Worm (Caenorhabditis elegans): ENCODE data around the gene cng-1.
A peak's percentile ranks its signal among the peaks of the same experiment; 100 is the strongest.

Gene cng-1

DNA sequence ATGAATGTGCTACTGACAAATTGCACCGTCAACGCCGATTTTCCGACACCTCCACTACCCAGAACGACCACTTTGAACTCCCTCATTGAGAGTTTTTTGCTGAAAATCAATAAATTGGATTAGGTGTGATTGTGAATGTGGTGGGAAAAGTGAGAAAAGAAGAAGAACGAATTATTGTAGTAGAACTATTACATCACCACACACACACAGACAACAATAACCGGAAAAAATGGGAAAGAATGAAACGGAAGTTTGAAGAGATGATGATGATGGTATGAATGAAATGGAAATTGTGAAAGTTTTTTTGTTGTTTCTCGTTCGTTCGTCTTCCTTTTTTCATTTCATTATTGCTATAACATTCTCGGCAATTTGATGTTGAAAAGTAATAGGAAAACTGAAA is 32.7 kb upstream of the cng-1 start, which contains the start of gene rap-2:
TSS of gene rap-2 (minus strand) at position 101 of the 400 bp plus-strand sequence.
- TF ChIP-seq blmp-1 (tag; optimal IDR thresholded peaks at IDR 0.05) (peak; percentile 54), hlh-4 (tag; optimal IDR thresholded peaks at IDR 0.05) (no peak)

DNA sequence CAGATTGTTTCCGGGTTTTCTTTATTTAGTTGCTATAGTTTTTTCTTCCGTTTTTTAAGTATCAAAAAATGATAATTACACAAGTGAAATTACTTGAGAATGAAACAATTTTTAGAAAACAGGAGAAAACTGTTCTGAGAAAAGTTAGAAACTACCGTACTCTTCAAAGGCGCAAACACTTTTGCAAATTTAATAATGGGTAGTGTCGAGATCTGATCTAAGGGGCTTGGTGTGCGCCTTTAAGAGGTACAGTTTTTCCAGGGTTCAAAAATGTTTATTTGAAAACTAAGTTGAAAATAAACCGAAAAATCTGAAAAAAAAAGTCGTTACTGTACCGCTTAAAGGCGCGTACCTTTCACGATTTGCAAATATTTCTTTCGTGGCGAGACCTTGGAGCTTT is 29.3 kb upstream of the cng-1 start:
- TF ChIP-seq mef-2 (tag; optimal IDR thresholded peaks at IDR 0.05) (no peak), nhr-71 (tag; optimal IDR thresholded peaks at IDR 0.05) (no peak), lin-35 (GFP tag; optimal IDR thresholded peaks at IDR 0.05) (no peak), lsy-2 (tag; optimal IDR thresholded peaks at IDR 0.05) (no peak), mdl-1 (tag; optimal IDR thresholded peaks at IDR 0.05) (no peak), ceh-88 (GFP tag; IDR thresholded peaks at IDR 0.05) (no peak), efl-3 (GFP tag; optimal IDR thresholded peaks at IDR 0.05) (no peak), nhr-85 (tag) (no peak), unc-86 (tag; optimal IDR thresholded peaks at IDR 0.05) (no peak), xbp-1 (tag; optimal IDR thresholded peaks at IDR 0.05) (no peak), egl-13 (tag; optimal IDR thresholded peaks at IDR 0.05) (no peak), ama-1 (optimal IDR thresholded peaks at IDR 0.05) (no peak), nhr-19 (GFP tag; conservative IDR thresholded peaks at IDR 0.05) (no peak)

DNA sequence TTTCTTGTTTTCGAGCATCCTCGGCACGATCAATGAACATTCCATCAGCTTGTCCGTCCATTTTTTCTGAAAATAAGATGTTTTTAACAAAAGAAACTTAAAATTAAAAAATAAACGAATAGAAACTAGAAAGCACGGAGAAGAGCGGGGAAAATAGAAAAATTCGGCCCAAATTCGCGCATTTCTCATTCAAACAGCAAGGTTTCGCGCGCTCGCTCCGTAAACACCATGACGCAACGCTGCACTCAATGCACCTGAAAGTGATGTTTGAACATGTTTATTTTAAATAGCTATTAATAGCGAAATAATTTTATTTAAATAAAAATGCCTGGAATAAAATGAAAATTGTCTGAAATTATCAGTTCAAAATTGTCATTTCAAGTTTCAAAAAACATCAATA is 28.3 kb upstream of the cng-1 start, which contains the start of the genes mcm-3 and C25D7.15:
TSS of gene mcm-3 (minus strand) at position 66 of the 400 bp plus-strand sequence.
TSS of gene C25D7.15 (plus strand) at position 275 of the 400 bp plus-strand sequence.
- TF ChIP-seq lin-35 (GFP tag; optimal IDR thresholded peaks at IDR 0.05) (peak; percentile 71 to 90), zag-1 (tag; optimal IDR thresholded peaks at IDR 0.05) (no peak), unc-130 (tag; optimal IDR thresholded peaks at IDR 0.05) (peak; percentile 67), nhr-85 (tag) (peak; percentile 38), nhr-71 (tag; optimal IDR thresholded peaks at IDR 0.05) (peak; percentile 55), nhr-77 (tag; optimal IDR thresholded peaks at IDR 0.05) (no peak), efl-1 (optimal IDR thresholded peaks at IDR 0.05) (peak; percentile 67 to 87), efl-1 (GFP tag; optimal IDR thresholded peaks at IDR 0.05 in 1 of 2) (peak; percentile 88 to 98), ces-1 (GFP tag; optimal IDR thresholded peaks at IDR 0.05) (no peak), elt-3 (tag; optimal IDR thresholded peaks at IDR 0.05) (peak in 1 of 6 experiments; percentile 8), F16B12.6 (tag; optimal IDR thresholded peaks at IDR 0.05) (peak; percentile 88), blmp-1 (tag; optimal IDR thresholded peaks at IDR 0.05) (peak; percentile 33), dpl-1 (GFP tag; optimal IDR thresholded peaks at IDR 0.05) (peak; percentile 82 to 89 (median 85)), swsn-7 (tag; optimal IDR thresholded peaks at IDR 0.05) (peak; percentile 26), lsy-2 (tag; optimal IDR thresholded peaks at IDR 0.05) (peak; percentile 17 to 47), snu-23 (GFP tag; optimal IDR thresholded peaks at IDR 0.05) (peak; percentile 49), rnt-1 (tag; optimal IDR thresholded peaks at IDR 0.05) (peak; percentile 31), nhr-20 (tag; optimal IDR thresholded peaks at IDR 0.05) (peak; percentile 13), nhr-90 (tag; optimal IDR thresholded peaks at IDR 0.05; ENCODE audit: poor library complexity) (peak; percentile 41), skn-1 (tag; optimal IDR thresholded peaks at IDR 0.05) (peak; percentile 37), fkh-8 (tag; optimal IDR thresholded peaks at IDR 0.05) (no peak), nhr-47 (tag; optimal IDR thresholded peaks at IDR 0.05) (peak; percentile 25), unc-86 (tag; optimal IDR thresholded peaks at IDR 0.05) (no peak), mep-1 (tag; optimal IDR thresholded peaks at IDR 0.05) (peak; percentile 49), lin-15B (tag; optimal IDR thresholded peaks at IDR 0.05) (peak; percentile 13), ceh-8 (GFP tag; optimal IDR thresholded peaks at IDR 0.05) (no peak), C16A3.4 (tag; optimal IDR thresholded peaks at IDR 0.05) (peak; percentile 34), tbx-2 (tag; optimal IDR thresholded peaks at IDR 0.05) (peak; percentile 6)

DNA sequence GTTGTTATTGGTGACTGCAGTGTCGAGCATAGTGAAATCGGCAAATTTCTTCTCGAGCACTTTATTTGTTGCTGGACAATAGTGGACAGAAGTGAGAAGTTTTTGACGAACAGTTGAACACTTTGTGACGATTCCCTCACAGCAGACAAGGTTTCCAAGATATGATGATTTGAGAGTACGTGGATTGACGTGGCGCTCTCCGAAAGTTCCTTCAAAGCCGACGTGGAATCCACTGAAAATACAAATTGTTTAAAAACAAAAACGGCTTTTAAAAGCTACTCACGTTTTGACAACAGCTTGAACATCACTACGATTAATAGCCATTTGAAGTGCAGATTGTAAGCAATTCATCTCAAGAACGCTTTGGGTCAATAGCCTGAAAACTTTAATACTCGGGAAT is 27.7 kb upstream of the cng-1 start:
- TF ChIP-seq egl-13 (tag; optimal IDR thresholded peaks at IDR 0.05) (no peak), ztf-4 (tag; optimal IDR thresholded peaks at IDR 0.05) (no peak), grh-1 (GFP tag; IDR thresholded peaks at IDR 0.05) (0 out of 2 replicates have a peak, but pooled peaks have one; percentile 2), efl-1 (optimal IDR thresholded peaks at IDR 0.05) (no peak), efl-1 (GFP tag; optimal IDR thresholded peaks at IDR 0.05 in 1 of 2) (peak in 1 of 2 experiments; percentile 87)
